Worm (Caenorhabditis elegans) whole organism, young adult: Measurements from ENCODE around the gene hlh-15.

ENCODE experiments used
- C06A6.2 ChIP-seq: fragments of 200-800 bp; sonication (Bioruptor generic); conservative IDR thresholded peaks from 2 replicates; pipeline ENCODE4 v1.3.6; 2022; ENCODE audit warnings: missing genetic modification characterization, missing compliant biosample characterization
- D2030.7 ChIP-seq: fragments of 200-800 bp; sonication (Bioruptor generic); IDR thresholded peaks from 2 replicates; pipeline ENCODE4 v1.3.6; 2022; ENCODE audit warnings: missing genetic modification reagents, missing genetic modification characterization, missing compliant biosample characterization
- F23B12.7 ChIP-seq: sonication (generic microtip); optimal IDR thresholded peaks from 2 replicates; lab custom pipeline; 2017; ENCODE audit warnings: missing genetic modification characterization, mild to moderate bottlenecking, missing compliant biosample characterization, antibody characterized with exemption, moderate library complexity; ENCODE audit not compliant: insufficient read depth
- F49E8.2 ChIP-seq: sonication (generic microtip); optimal IDR thresholded peaks from 3 replicates; lab custom pipeline; 2017; ENCODE audit warnings: missing genetic modification characterization, mild to moderate bottlenecking, missing compliant biosample characterization, antibody characterized with exemption, moderate library complexity; ENCODE audit not compliant: insufficient read depth
- F57C9.4 ChIP-seq: sonication (generic microtip); optimal IDR thresholded peaks from 2 replicates; lab custom pipeline; 2017; ENCODE audit warnings: mild to moderate bottlenecking, missing genetic modification characterization, missing compliant biosample characterization
- K11D2.4 ChIP-seq: fragments of 200-800 bp; sonication (Bioruptor generic); IDR thresholded peaks from 2 replicates; pipeline ENCODE4 v1.3.6; 2022; ENCODE audit warnings: missing genetic modification reagents, missing genetic modification characterization, missing compliant biosample characterization
- T07F8.4 ChIP-seq: sonication (generic microtip); optimal IDR thresholded peaks from 2 replicates; lab custom pipeline; 2016; ENCODE audit warnings: mild to moderate bottlenecking, missing genetic modification characterization, moderate library complexity, missing compliant biosample characterization
- Y95B8A.8 ChIP-seq: fragments of 200-800 bp; sonication (Bioruptor generic); IDR thresholded peaks from 2 replicates; pipeline ENCODE4 v1.3.6; 2022; ENCODE audit warnings: missing genetic modification reagents, missing genetic modification characterization, missing compliant biosample characterization
- aptf-2 ChIP-seq: fragments of 200-800 bp; sonication (Bioruptor generic); conservative IDR thresholded peaks from 2 replicates; pipeline ENCODE4 v1.3.6; 2022; ENCODE audit warnings: missing genetic modification reagents, missing genetic modification characterization, missing compliant biosample characterization
- attf-3 ChIP-seq: fragments of 200-800 bp; sonication (Bioruptor generic); conservative IDR thresholded peaks from 2 replicates; pipeline ENCODE4 v1.3.6; 2022; ENCODE audit warnings: missing genetic modification reagents, missing genetic modification characterization, missing compliant biosample characterization
- ceh-100 ChIP-seq: fragments of 200-800 bp; sonication (Bioruptor generic); IDR thresholded peaks from 2 replicates; pipeline ENCODE4 v1.3.6; 2022; ENCODE audit warnings: missing genetic modification reagents, missing genetic modification characterization, missing compliant biosample characterization
- ceh-58 ChIP-seq: fragments of 200-800 bp; sonication (Bioruptor generic); IDR thresholded peaks from 2 replicates; pipeline ENCODE4 v1.3.6; 2022; ENCODE audit warnings: missing genetic modification characterization, missing compliant biosample characterization
- dpff-1 ChIP-seq: sonication (generic microtip); optimal IDR thresholded peaks from 2 replicates; lab custom pipeline; 2017; ENCODE audit warnings: mild to moderate bottlenecking, missing genetic modification characterization, missing compliant biosample characterization
- ets-4 ChIP-seq: fragments of 200-800 bp; sonication (Bioruptor generic); optimal IDR thresholded peaks from 2 replicates; lab custom pipeline; 2018; ENCODE audit warnings: mild to moderate bottlenecking, missing genetic modification characterization, missing compliant biosample characterization
- him-1 ChIP-seq: sonication (generic microtip); optimal IDR thresholded peaks from 2 replicates; lab custom pipeline; 2016; ENCODE audit warnings: missing genotype, missing genetic modification reagents, missing genetic modification characterization, missing compliant biosample characterization
- let-526 ChIP-seq: fragments of 200-800 bp; sonication (Bioruptor generic); IDR thresholded peaks from 2 replicates; pipeline ENCODE4 v1.3.6; 2022; ENCODE audit warnings: missing genetic modification reagents, missing genetic modification characterization, missing compliant biosample characterization
- mcd-1 ChIP-seq: fragments of 200-800 bp; sonication (Bioruptor generic); IDR thresholded peaks from 2 replicates; pipeline ENCODE4 v1.3.6; 2022; ENCODE audit warnings: missing genetic modification reagents, missing genetic modification characterization, missing compliant biosample characterization
- mxl-1 ChIP-seq: sonication (generic microtip); optimal IDR thresholded peaks from 2 replicates; lab custom pipeline; 2016; ENCODE audit warnings: missing genetic modification characterization, missing compliant biosample characterization
- nhr-90 ChIP-seq: sonication (generic microtip); optimal IDR thresholded peaks from 2 replicates; lab custom pipeline; 2016; ENCODE audit warnings: missing genotype, mild to moderate bottlenecking, missing genetic modification characterization, missing compliant biosample characterization
- pha-4 ChIP-seq: fragments of 150-350 bp; sonication (generic microtip); optimal IDR thresholded peaks from 2 replicates; lab custom pipeline; 2014; ENCODE audit warnings: missing biosample characterization, missing genetic modification reagents, missing genetic modification characterization
- repo-1 ChIP-seq: sonication (generic microtip); optimal IDR thresholded peaks from 2 replicates; lab custom pipeline; 2017; ENCODE audit warnings: mild to moderate bottlenecking, missing genetic modification characterization, missing compliant biosample characterization
- rpc-1 ChIP-seq, 2 experiments: fragments of 150-350 bp in 1 of 2; sonication (generic microtip) in 1 of 2; optimal IDR thresholded peaks; 2 replicates each; lab custom pipeline; 2014 to 2018; ENCODE audit warnings: missing biosample characterization in 1 of 2, missing genetic modification characterization in 1 of 2, missing genetic modification reagents in 1 of 2, missing genotype in 1 of 2
- sea-2 ChIP-seq: fragments of 200-800 bp; sonication (Bioruptor generic); IDR thresholded peaks from 2 replicates; pipeline ENCODE4 v1.3.6; 2022; ENCODE audit warnings: missing genetic modification characterization, missing compliant biosample characterization
- snpc-1.3 ChIP-seq: sonication (generic microtip); optimal IDR thresholded peaks from 2 replicates; lab custom pipeline; 2017; ENCODE audit warnings: missing genetic modification characterization, mild to moderate bottlenecking, missing compliant biosample characterization, antibody characterized with exemption, moderate library complexity, missing genotype, missing genetic modification reagents; ENCODE audit not compliant: insufficient read depth
- tbp1 ChIP-seq: fragments of 200-800 bp; sonication (Bioruptor generic); optimal IDR thresholded peaks from 2 replicates; lab custom pipeline; 2018; ENCODE audit warnings: mild to moderate bottlenecking, missing genetic modification characterization, missing compliant biosample characterization
- tbx-9 ChIP-seq: sonication (generic microtip); optimal IDR thresholded peaks from 2 replicates; lab custom pipeline; 2016; ENCODE audit warnings: borderline replicate concordance, missing genetic modification characterization, inconsistent platforms, missing compliant biosample characterization
- xnd-1 ChIP-seq: sonication (generic microtip); optimal IDR thresholded peaks from 2 replicates; lab custom pipeline; 2016; ENCODE audit warnings: missing genotype, missing genetic modification reagents, missing genetic modification characterization, missing compliant biosample characterization
- zfh-2 ChIP-seq: fragments of 200-800 bp; sonication (Bioruptor generic); conservative IDR thresholded peaks from 2 replicates; pipeline ENCODE4 v1.3.6; 2022; ENCODE audit warnings: missing genetic modification reagents, missing genetic modification characterization, missing compliant biosample characterization
- zim-3 ChIP-seq: sonication (generic microtip); optimal IDR thresholded peaks from 2 replicates; lab custom pipeline; 2017; ENCODE audit warnings: mild to moderate bottlenecking, missing genetic modification characterization, moderate library complexity, missing compliant biosample characterization
- ztf-25 ChIP-seq: fragments of 200-800 bp; sonication (Bioruptor generic); IDR thresholded peaks from 2 replicates; pipeline ENCODE4 v1.3.6; 2022; ENCODE audit warnings: missing genetic modification reagents, missing genetic modification characterization, missing compliant biosample characterization
- ztf-26 ChIP-seq: sonication (generic microtip); optimal IDR thresholded peaks from 2 replicates; lab custom pipeline; 2017; ENCODE audit warnings: missing genetic modification characterization, missing compliant biosample characterization
- ztf-3 ChIP-seq: fragments of 200-800 bp; sonication (Bioruptor generic); optimal IDR thresholded peaks from 2 replicates; lab custom pipeline; 2018; ENCODE audit warnings: mild to moderate bottlenecking, missing genetic modification characterization, missing compliant biosample characterization
- ztf-6 ChIP-seq: fragments of 200-800 bp; sonication (Bioruptor generic); IDR thresholded peaks from 2 replicates; pipeline ENCODE4 v1.3.6; 2022; ENCODE audit warnings: missing genetic modification reagents, missing genetic modification characterization, missing compliant biosample characterization

The hlh-15 gene

DNA sequence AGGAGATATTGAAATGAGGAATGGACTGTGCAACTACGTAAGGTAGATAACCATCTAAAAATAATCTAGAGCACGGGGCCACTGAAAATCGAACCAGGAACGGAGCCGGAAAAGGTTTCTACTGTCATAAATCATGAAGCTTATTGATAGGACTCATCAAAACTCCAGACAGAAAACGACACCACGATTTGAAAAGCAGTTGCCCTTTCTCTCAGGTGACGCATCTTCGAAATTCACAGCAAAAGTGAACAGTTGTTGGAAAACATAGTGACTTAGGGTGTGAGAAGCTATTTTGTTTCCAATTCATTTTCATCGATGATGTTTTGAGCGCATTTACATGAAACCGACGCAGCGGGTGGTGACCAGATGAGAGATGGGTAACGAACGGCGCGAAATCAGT is 39.1 kb upstream of the hlh-15 start:
- TF ChIP-seq attf-3 (GFP tag; lab: Robert Waterston, UW) (no peak), K11D2.4 (GFP tag; lab: Robert Waterston, UW) (no peak), ztf-3 (GFP tag; lab: Kevin White, UChicago) (no peak), mcd-1 (no peak), tbx-9 (tag; lab: Kevin White, UChicago) (no peak), ztf-6 (GFP tag; lab: Robert Waterston, UW) (no peak), ets-4 (GFP tag; lab: Kevin White, UChicago) (no peak), him-1 (tag; lab: Kevin White, UChicago) (no peak), aptf-2 (GFP tag; lab: Robert Waterston, UW) (no peak), C06A6.2 (no peak), xnd-1 (tag; lab: Kevin White, UChicago) (no peak), F23B12.7 (no peak), T07F8.4 (no peak), zim-3 (tag; lab: Kevin White, UChicago) (no peak)

DNA sequence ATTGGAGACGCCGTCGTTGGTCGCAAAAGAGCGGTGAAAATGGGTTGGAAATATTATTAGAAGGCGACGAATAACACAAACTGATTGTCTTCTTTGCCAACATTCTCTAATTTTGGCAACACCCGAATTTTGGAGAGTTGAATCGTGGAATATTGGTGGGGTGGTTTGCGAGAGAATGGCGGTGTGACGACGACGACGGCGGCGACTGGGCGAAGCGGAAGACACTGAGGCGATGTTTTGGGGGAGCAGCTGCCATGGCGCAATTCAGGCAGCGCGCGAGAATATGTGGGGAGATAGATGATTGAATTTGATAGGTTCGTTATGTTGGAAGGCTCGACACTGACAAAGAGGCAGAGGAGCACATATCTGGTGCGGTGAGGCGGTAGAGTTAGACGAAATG is 37.8 kb upstream of the hlh-15 start:
- TF ChIP-seq him-1 (tag; lab: Kevin White, UChicago) (no peak), rpc-1 (optimal IDR thresholded peaks at IDR 0.05; lab: Kevin White, UChicago) (no peak), rpc-1 (tag; optimal IDR thresholded peaks at IDR 0.05; lab: Kevin White, UChicago) (no peak), zfh-2 (GFP tag; lab: Robert Waterston, UW) (peak; percentile 78)

DNA sequence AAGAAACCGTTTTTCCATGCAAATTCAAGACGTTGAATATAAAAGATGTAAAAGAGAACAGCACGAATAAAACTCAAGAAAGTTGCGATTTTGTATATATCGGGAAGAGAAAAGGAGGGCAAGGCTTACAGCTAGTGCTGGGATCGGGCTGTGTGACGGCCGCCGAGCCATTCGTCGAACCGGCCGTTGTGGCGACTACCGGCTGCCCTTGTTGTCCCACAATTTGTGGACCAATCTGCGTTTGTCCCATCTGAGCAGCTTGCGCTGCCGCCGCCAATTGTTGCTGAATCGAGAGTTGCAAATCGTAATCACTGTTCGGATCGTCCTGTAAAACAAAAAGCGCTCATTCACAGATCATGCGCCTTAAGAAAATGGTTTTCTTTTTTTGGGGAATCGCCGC is 34.0 kb upstream of the hlh-15 start:
- TF ChIP-seq zfh-2 (GFP tag; lab: Robert Waterston, UW) (peak; percentile 71), F57C9.4 (tag; lab: Kevin White, UChicago) (no peak), ztf-25 (GFP tag; lab: Robert Waterston, UW) (no peak), dpff-1 (tag; lab: Kevin White, UChicago) (no peak), ceh-100 (no peak), nhr-90 (tag; lab: Kevin White, UChicago) (no peak), Y95B8A.8 (GFP tag; lab: Robert Waterston, UW) (no peak)

DNA sequence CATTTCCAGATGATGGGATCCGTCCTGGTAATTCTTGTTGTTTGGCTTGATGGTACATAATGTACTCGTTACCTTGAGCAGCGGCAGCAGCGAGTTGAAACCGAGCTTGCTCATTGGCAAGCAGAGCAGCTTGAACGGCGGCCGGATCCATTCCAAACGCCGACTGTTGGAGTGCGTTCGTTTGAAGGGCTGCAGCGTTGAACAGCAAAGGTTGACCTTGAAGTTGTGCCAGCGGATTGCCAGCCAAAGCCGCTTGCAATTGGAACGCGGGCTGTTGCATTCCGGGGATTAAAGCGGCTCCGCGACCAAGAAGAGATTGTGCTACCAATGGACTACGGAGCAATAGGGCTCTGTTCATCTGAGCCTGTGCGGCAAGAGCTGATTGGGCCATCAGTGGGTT is 33.0 kb upstream of the hlh-15 start:
- TF ChIP-seq ceh-58 (GFP tag; lab: Robert Waterston, UW): no peak
- no peak for TF ChIP-seq ztf-26
- TF ChIP-seq F49E8.2 (tag; lab: Kevin White, UChicago): no peak
- no peak for TF ChIP-seq nhr-90 (tag; lab: Kevin White, UChicago)
- TF ChIP-seq snpc-1.3 (tag; lab: Kevin White, UChicago): no peak
- no peak for TF ChIP-seq tbp1 (GFP tag; lab: Kevin White, UChicago)
- TF ChIP-seq pha-4: no peak
- no peak for TF ChIP-seq mxl-1 (tag; lab: Kevin White, UChicago)

DNA sequence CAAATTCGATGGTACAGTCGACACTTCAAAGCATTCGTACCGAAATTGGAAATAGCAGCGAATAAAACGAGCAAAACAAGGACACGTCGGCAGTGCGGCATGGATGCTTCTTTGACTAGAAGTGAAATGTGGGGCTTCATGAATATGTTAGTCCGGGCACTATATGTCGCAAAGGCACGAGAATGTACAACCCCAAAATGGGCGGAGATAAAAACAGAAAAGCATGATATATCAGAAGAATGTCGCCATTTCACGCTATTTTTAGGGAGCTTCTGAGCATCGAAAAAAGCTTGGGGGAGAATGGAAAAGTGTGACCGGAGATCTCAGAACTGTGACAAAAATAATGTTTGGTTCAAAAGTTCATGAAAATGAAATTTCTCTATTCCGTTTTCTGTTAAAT is 30.1 kb upstream of the hlh-15 start, which contains the start of gene T07D1.3:
Gene T07D1.3, minus strand, starts transcription at position 101 of the 400 bp plus-strand sequence.
- TF ChIP-seq repo-1 (tag; lab: Kevin White, UChicago) (no peak), sea-2 (no peak), let-526 (no peak), D2030.7 (GFP tag; lab: Robert Waterston, UW) (no peak)
- TF ChIP-seq, all 124 proteins: peak for 0
